Worm (Caenorhabditis elegans) whole organism, L4 larva: Measurements from ENCODE around the gene K08D9.10.

ENCODE experiments used
- F37D6.2 ChIP-seq: sonication (generic microtip); optimal IDR thresholded peaks from 2 replicates; lab custom pipeline; 2016; ENCODE audit warnings: mild to moderate bottlenecking, missing genetic modification characterization, missing compliant biosample characterization
- R02D3.7 ChIP-seq: fragments of 150-350 bp; sonication (generic microtip); optimal IDR thresholded peaks from 3 replicates; lab custom pipeline; 2014; ENCODE audit warnings: missing biosample characterization, missing genetic modification characterization
- cey-2 ChIP-seq: sonication (generic microtip); optimal IDR thresholded peaks from 3 replicates; lab custom pipeline; 2017; ENCODE audit warnings: missing genetic modification characterization, mild to moderate bottlenecking, missing compliant biosample characterization, antibody characterized with exemption, borderline replicate concordance; ENCODE audit not compliant: insufficient read depth
- dmd-8 ChIP-seq: fragments of 200-800 bp; sonication (Bioruptor generic); IDR thresholded peaks from 2 replicates; pipeline ENCODE4 v1.3.6; 2022; ENCODE audit warnings: missing genetic modification characterization, missing compliant biosample characterization
- egl-27 ChIP-seq: sonication (generic microtip); optimal IDR thresholded peaks from 3 replicates; lab custom pipeline; 2017; ENCODE audit warnings: missing biosample characterization, missing genetic modification reagents, missing genetic modification characterization
- hlh-30 ChIP-seq: sonication (generic microtip); optimal IDR thresholded peaks from 2 replicates; lab custom pipeline; 2017; ENCODE audit warnings: antibody characterized with exemption, mild to moderate bottlenecking, missing genetic modification characterization, missing compliant biosample characterization; ENCODE audit not compliant: insufficient read depth
- lin-13 ChIP-seq: fragments of 150-350 bp; optimal IDR thresholded peaks from 2 replicates; lab custom pipeline; 2014; ENCODE audit warnings: missing biosample characterization, missing genetic modification reagents, missing genetic modification characterization
- ztf-7 ChIP-seq: fragments of 150-350 bp; optimal IDR thresholded peaks from 2 replicates; lab custom pipeline; 2014; ENCODE audit warnings: missing biosample characterization, missing genetic modification characterization

ce11 chrV:3242984-3243383 is 12.3 kb downstream of the K08D9.10 start, which contains the start of gene gst-23:
- TF ChIP-seq dmd-8 (no peak), R02D3.7 (no peak), egl-27 (tag; lab: Kevin White, UChicago) (no peak), hlh-30 (tag; lab: Kevin White, UChicago) (no peak), lin-13 (GFP tag; lab: Kevin White, UChicago) (no peak), ztf-7 (no peak), F37D6.2 (tag; lab: Kevin White, UChicago) (no peak), cey-2 (tag; lab: Kevin White, UChicago) (no peak)
